Worm (Caenorhabditis elegans): ENCODE measurements around the gene T14G8.6.
A peak's percentile ranks its signal among the peaks of the same experiment; 100 is the strongest.

Gene T14G8.6

DNA sequence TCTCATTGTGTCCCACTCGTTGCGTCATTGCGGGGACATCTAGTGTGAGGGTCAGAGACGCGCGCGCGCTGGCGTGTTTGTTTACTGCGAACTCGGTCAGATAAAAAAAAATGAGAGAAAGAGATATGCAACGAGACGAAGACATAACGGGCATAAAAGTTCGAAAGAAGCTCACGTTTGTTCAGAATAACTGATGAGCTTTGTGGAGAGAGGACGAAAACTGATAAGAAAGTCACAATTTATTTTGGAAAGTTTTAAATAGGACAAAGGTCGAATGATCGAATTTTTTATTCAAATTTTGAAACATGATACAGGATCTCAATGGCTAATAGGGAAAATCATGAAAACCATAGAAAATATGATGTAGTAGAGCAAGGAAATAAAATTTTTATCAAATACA lies 9.6 kb downstream of the T14G8.6 start:
- no peak for TF ChIP-seq klf-2 (GFP tag; conservative IDR thresholded peaks at IDR 0.05)
- TF ChIP-seq ref-1 (GFP tag; conservative IDR thresholded peaks at IDR 0.05): no peak
- no peak for TF ChIP-seq cog-1 (tag; optimal IDR thresholded peaks at IDR 0.05)
- TF ChIP-seq ztf-23 (GFP tag; IDR thresholded peaks at IDR 0.05): no peak
- TF ChIP-seq ztf-29 (GFP tag; IDR thresholded peaks at IDR 0.05): no peak
- TF ChIP-seq T22C8.4 (GFP tag; IDR thresholded peaks at IDR 0.05): no peak
- TF ChIP-seq flt-1 (GFP tag; IDR thresholded peaks at IDR 0.05): no peak
- no peak for TF ChIP-seq med-1 (GFP tag; optimal IDR thresholded peaks at IDR 0.05; ENCODE audit: insufficient read depth)
- no peak for TF ChIP-seq tab-1 (GFP tag; IDR thresholded peaks at IDR 0.05)

DNA sequence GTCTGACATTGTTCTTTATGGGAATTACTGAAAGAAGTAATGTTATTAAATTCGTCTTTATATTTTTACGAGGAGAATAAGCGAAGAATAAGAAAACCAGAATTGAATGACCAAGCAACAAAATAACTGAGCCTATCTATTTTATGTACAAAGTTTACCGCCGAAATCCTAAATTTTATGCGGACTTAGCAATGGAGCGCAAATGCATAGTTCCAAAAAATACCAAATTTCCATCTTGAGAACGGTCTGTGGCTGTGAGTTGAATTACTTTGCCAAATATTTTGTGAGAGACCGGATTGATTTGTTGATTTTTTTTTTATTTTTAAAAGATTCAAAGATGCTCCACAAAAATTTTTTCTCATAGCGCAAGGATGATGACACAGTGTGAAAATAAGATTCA lies 10.1 kb downstream of the T14G8.6 start, which contains the start of gene chd-3:
chd-3 (minus strand) TSS at position 27 of the 400 bp plus-strand sequence.
- no peak for TF ChIP-seq ref-1 (GFP tag; conservative IDR thresholded peaks at IDR 0.05)
- no peak for TF ChIP-seq tab-1 (GFP tag; IDR thresholded peaks at IDR 0.05)
- TF ChIP-seq flt-1 (GFP tag; IDR thresholded peaks at IDR 0.05): no peak
- no peak for TF ChIP-seq klf-2 (GFP tag; conservative IDR thresholded peaks at IDR 0.05)
- no peak for TF ChIP-seq ztf-23 (GFP tag; IDR thresholded peaks at IDR 0.05)
- TF ChIP-seq T22C8.4 (GFP tag; IDR thresholded peaks at IDR 0.05): no peak
- no peak for TF ChIP-seq med-1 (GFP tag; optimal IDR thresholded peaks at IDR 0.05; ENCODE audit: insufficient read depth)
- no peak for TF ChIP-seq ztf-29 (GFP tag; IDR thresholded peaks at IDR 0.05)
- no peak for TF ChIP-seq cog-1 (tag; optimal IDR thresholded peaks at IDR 0.05)

DNA sequence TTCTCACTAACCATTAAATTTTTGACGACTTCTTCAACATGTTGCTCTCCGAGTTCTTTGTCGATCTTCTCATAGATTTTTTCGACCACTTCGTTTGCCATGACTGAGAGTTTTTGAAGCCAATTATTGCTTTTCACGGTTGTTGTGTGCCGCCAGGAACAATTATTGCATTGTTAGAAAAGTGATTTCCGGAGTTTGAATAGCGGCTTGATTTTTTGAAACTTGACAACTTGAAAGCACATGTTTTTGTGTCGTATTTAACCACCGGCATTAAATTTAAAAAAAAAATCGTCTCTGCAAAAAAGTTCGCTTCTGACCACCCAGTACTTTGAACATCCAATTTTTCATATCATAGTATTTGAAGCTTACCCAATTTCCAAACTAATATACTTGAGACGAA lies 16.6 kb downstream of the T14G8.6 start, which contains the start of gene C52G5.3:
C52G5.3 (minus strand) TSS at position 101 of the 400 bp plus-strand sequence.
- TF ChIP-seq med-1 (GFP tag; optimal IDR thresholded peaks at IDR 0.05; ENCODE audit: insufficient read depth) (no peak), T22C8.4 (GFP tag; IDR thresholded peaks at IDR 0.05) (no peak), tab-1 (GFP tag; IDR thresholded peaks at IDR 0.05) (no peak), cog-1 (tag; optimal IDR thresholded peaks at IDR 0.05) (no peak), ztf-23 (GFP tag; IDR thresholded peaks at IDR 0.05) (no peak), klf-2 (GFP tag; conservative IDR thresholded peaks at IDR 0.05) (no peak), flt-1 (GFP tag; IDR thresholded peaks at IDR 0.05) (no peak), ztf-29 (GFP tag; IDR thresholded peaks at IDR 0.05) (no peak), ref-1 (GFP tag; conservative IDR thresholded peaks at IDR 0.05) (no peak)

DNA sequence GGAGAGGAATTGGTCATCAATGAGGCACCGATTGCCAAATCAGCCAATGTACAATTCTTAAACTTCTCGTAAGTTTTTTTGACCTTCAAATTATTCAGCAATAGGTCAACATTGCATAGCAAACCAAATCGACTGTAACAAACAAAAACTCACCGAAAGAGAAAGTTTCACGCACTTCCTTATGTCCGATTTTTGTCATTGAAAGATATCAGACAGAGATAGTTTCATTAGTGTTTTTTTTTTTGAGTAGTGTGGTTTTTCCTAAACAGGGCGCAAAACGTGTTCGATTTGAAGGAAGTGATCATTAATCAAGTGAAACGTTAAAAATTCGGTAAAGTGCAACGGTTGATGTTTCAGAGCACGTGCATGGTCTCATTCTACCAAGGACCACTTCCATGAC lies 18.5 kb downstream of the T14G8.6 start:
- TF ChIP-seq flt-1 (GFP tag; IDR thresholded peaks at IDR 0.05): no peak
- TF ChIP-seq T22C8.4 (GFP tag; IDR thresholded peaks at IDR 0.05): no peak
- no peak for TF ChIP-seq ref-1 (GFP tag; conservative IDR thresholded peaks at IDR 0.05)
- TF ChIP-seq cog-1 (tag; optimal IDR thresholded peaks at IDR 0.05): no peak
- no peak for TF ChIP-seq med-1 (GFP tag; optimal IDR thresholded peaks at IDR 0.05; ENCODE audit: insufficient read depth)
- TF ChIP-seq ztf-29 (GFP tag; IDR thresholded peaks at IDR 0.05): no peak
- TF ChIP-seq klf-2 (GFP tag; conservative IDR thresholded peaks at IDR 0.05): no peak
- no peak for TF ChIP-seq tab-1 (GFP tag; IDR thresholded peaks at IDR 0.05)
- TF ChIP-seq ztf-23 (GFP tag; IDR thresholded peaks at IDR 0.05): no peak

DNA sequence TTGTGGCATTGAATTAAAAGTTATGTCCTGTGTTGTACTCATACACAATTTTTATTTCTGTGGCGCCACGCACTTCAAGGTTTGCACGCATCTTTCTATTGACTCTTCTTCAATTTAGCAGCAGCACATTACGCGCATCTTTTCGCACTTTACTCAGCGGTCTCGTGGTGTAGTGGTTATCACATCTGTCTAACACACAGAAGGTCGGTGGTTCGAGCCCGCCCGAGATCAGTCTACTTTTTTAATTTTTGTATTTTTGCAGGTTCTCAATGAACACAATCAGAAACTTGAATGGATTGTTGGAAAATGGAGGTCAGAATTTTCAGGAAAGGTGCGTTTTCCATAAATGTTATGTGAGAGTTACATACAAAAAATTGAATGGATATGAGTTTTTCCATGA lies 19.1 kb downstream of the T14G8.6 start:
- TF ChIP-seq flt-1 (GFP tag; IDR thresholded peaks at IDR 0.05) (peak; percentile 85), cog-1 (tag; optimal IDR thresholded peaks at IDR 0.05) (no peak), T22C8.4 (GFP tag; IDR thresholded peaks at IDR 0.05) (peak; percentile 34; the same call in 1 of the 2 replicates), klf-2 (GFP tag; conservative IDR thresholded peaks at IDR 0.05) (no peak), ztf-29 (GFP tag; IDR thresholded peaks at IDR 0.05) (no peak), med-1 (GFP tag; optimal IDR thresholded peaks at IDR 0.05; ENCODE audit: insufficient read depth) (peak; percentile 23), ztf-23 (GFP tag; IDR thresholded peaks at IDR 0.05) (peak; percentile 77), ref-1 (GFP tag; conservative IDR thresholded peaks at IDR 0.05) (0 out of 2 replicates have a peak, but pooled peaks have one; percentile 39), tab-1 (GFP tag; IDR thresholded peaks at IDR 0.05) (peak; percentile 76)

DNA sequence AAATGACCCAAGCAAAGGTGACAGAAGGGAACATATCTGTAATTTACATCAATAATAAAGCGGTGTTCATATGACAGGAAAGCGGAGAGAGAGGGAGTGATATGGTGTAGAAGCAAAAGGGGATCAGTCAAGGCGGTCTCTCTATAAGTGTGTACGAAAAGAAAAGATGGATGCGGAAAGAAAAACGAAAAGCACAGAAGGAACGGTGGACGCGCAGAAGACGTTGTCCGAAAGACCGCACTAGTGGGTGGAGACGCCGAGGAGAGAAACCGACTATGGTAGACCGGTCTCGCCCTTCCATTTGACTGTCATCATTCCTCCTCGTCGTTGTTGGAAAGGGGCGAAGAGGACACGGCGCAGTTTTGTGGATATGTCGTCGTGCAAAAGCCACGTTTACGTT lies 19.6 kb downstream of the T14G8.6 start, which contains the start of gene C52G5.2:
C52G5.2 (plus strand) TSS at position 301 of the 400 bp plus-strand sequence.
- TF ChIP-seq ref-1 (GFP tag; conservative IDR thresholded peaks at IDR 0.05) (no peak), ztf-23 (GFP tag; IDR thresholded peaks at IDR 0.05) (no peak), ztf-29 (GFP tag; IDR thresholded peaks at IDR 0.05) (no peak), klf-2 (GFP tag; conservative IDR thresholded peaks at IDR 0.05) (no peak), T22C8.4 (GFP tag; IDR thresholded peaks at IDR 0.05) (no peak), cog-1 (tag; optimal IDR thresholded peaks at IDR 0.05) (no peak), flt-1 (GFP tag; IDR thresholded peaks at IDR 0.05) (no peak), tab-1 (GFP tag; IDR thresholded peaks at IDR 0.05) (no peak), med-1 (GFP tag; optimal IDR thresholded peaks at IDR 0.05; ENCODE audit: insufficient read depth) (no peak)

DNA sequence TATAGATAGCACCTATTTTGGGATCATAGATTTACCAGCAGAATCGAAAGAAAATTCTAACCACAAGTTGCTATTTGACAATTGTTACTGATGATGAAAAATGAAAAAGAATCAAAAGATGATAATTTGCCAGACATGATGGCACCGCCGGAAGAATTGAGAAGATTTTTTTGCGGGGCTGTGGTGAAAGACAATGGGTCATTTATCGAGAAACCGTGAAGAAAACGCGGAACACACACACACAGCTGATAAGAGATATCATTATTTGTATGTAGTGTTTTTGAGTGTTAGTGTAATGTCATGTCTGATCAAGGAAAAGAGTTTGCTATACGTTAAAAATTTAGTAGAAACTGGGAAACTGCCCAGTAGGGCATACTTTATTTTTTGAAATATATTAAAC lies 27.8 kb downstream of the T14G8.6 start:
- TF ChIP-seq med-1 (GFP tag; optimal IDR thresholded peaks at IDR 0.05; ENCODE audit: insufficient read depth) (no peak), T22C8.4 (GFP tag; IDR thresholded peaks at IDR 0.05) (no peak), cog-1 (tag; optimal IDR thresholded peaks at IDR 0.05) (no peak), ref-1 (GFP tag; conservative IDR thresholded peaks at IDR 0.05) (no peak), tab-1 (GFP tag; IDR thresholded peaks at IDR 0.05) (no peak), flt-1 (GFP tag; IDR thresholded peaks at IDR 0.05) (no peak), ztf-29 (GFP tag; IDR thresholded peaks at IDR 0.05) (no peak), ztf-23 (GFP tag; IDR thresholded peaks at IDR 0.05) (no peak), klf-2 (GFP tag; conservative IDR thresholded peaks at IDR 0.05) (no peak)

DNA sequence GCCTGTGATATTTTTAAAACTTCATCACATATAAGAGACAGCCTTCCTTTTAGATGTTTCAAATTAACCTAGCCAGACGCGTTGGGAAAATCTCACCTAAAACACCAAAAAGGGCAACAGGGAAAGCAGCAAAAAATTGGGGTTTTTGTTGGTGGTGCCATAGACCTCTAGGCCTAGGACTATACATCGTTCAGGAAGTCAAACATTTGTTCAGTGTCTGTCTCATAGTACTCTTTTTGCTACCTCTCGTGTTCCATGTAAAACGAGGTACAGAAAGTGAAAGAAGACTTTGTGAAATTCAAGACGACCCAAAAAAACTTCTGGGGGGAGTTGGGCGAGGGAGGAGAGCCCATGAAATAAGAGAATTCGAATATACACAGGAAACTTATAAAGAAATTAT lies 33.6 kb downstream of the T14G8.6 start:
- no peak for TF ChIP-seq ztf-23 (GFP tag; IDR thresholded peaks at IDR 0.05)
- TF ChIP-seq tab-1 (GFP tag; IDR thresholded peaks at IDR 0.05): no peak
- no peak for TF ChIP-seq T22C8.4 (GFP tag; IDR thresholded peaks at IDR 0.05)
- TF ChIP-seq cog-1 (tag; optimal IDR thresholded peaks at IDR 0.05): no peak
- TF ChIP-seq ztf-29 (GFP tag; IDR thresholded peaks at IDR 0.05): no peak
- no peak for TF ChIP-seq ref-1 (GFP tag; conservative IDR thresholded peaks at IDR 0.05)
- no peak for TF ChIP-seq med-1 (GFP tag; optimal IDR thresholded peaks at IDR 0.05; ENCODE audit: insufficient read depth)
- TF ChIP-seq klf-2 (GFP tag; conservative IDR thresholded peaks at IDR 0.05): no peak
- no peak for TF ChIP-seq flt-1 (GFP tag; IDR thresholded peaks at IDR 0.05)

DNA sequence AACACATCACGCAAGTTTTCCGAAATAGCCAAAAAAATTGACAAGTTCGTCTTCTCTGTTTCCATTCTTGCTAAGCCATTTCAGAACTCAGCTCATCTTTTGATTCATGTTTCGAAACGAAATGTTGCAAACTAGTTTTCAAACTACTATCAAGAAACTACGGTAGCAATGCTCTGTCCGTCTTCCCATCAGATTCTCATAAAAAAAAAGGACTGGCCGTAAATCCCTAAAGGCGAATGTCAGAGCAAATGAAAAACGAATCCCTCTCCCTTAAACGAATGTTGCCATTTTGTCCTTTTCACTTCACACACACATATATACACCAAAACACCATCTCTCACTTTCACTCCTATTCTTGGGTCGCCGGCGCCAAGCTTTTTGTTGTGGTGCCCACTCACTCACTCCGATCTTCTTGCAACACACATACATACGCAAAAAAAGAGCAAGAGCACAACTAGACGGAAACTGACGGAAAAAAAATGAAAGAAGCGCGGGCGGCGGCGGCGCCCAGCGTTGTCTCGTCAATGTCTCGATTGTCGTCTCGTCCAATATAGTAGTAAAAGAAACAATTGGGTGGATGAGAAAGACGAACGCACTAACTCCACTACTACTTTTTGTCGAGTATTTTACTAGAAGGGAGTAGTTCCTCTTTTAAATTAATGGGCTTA lies 34.8 kb downstream of the T14G8.6 start:
- no peak for TF ChIP-seq T22C8.4 (GFP tag; IDR thresholded peaks at IDR 0.05)
- TF ChIP-seq cog-1 (tag; optimal IDR thresholded peaks at IDR 0.05): no peak
- no peak for TF ChIP-seq ref-1 (GFP tag; conservative IDR thresholded peaks at IDR 0.05)
- no peak for TF ChIP-seq med-1 (GFP tag; optimal IDR thresholded peaks at IDR 0.05; ENCODE audit: insufficient read depth)
- TF ChIP-seq ztf-23 (GFP tag; IDR thresholded peaks at IDR 0.05): no peak
- TF ChIP-seq flt-1 (GFP tag; IDR thresholded peaks at IDR 0.05): no peak
- no peak for TF ChIP-seq klf-2 (GFP tag; conservative IDR thresholded peaks at IDR 0.05)
- TF ChIP-seq tab-1 (GFP tag; IDR thresholded peaks at IDR 0.05): no peak
- TF ChIP-seq ztf-29 (GFP tag; IDR thresholded peaks at IDR 0.05): no peak
